Fruit fly (Drosophila melanogaster): ENCODE measurements around the gene CG13032.

DNA sequence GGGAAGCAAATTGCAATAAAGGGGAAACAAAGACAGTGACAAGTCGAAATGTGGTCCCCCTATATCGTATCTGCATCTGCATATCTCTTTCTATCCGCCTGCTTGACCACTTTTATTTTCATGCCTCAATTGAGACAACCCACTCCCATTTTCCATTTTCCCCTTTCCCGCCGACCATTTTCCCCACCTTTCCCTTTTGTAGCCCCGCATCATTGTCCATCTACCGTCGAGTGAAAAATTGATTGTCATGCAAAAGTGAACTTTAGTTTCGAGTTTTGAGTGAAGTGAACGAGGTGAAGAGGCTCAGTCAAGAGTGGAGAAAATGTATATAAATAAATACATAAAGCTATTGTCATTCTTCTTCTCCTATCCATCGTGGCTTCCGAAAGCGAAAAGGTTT is 30.5 kb downstream of the CG13032 start:
- TF ChIP-seq pdm3 (GFP tag; optimal IDR thresholded peaks at IDR 0.05) = no peak
- no peak for TF ChIP-seq Gug (GFP tag; IDR thresholded peaks at IDR 0.05)
- TF ChIP-seq Met (GFP tag; optimal IDR thresholded peaks at IDR 0.05) = no peak
- TF ChIP-seq cyc (GFP tag; optimal IDR thresholded peaks at IDR 0.05) = no peak
- no peak for TF ChIP-seq Ets96B (tag; optimal IDR thresholded peaks at IDR 0.05)
- TF ChIP-seq CG31627 (GFP tag; optimal IDR thresholded peaks at IDR 0.05) = no peak
- no peak for TF ChIP-seq Blimp-1 (GFP tag; optimal IDR thresholded peaks at IDR 0.05)
- no peak for TF ChIP-seq CG6854 (GFP tag; optimal IDR thresholded peaks at IDR 0.05)
- TF ChIP-seq topi (GFP tag; optimal IDR thresholded peaks at IDR 0.05) = no peak
- no peak for TF ChIP-seq fkh (GFP tag; optimal IDR thresholded peaks at IDR 0.05)
- no peak for TF ChIP-seq CG7368 (GFP tag; optimal IDR thresholded peaks at IDR 0.05)
- TF ChIP-seq CG10631 (GFP tag; optimal IDR thresholded peaks at IDR 0.05) = no peak
- no peak for TF ChIP-seq Eip93F (GFP tag; optimal IDR thresholded peaks at IDR 0.05)
